Worm (Caenorhabditis elegans) whole organism, L3 larva: ENCODE measurements around the gene vamp-8.

Experiments used
- ZK546.5 ChIP-seq: sonication (generic microtip); optimal IDR thresholded peaks from 2 replicates; lab custom pipeline; 2017; ENCODE audit warnings: missing biosample characterization, missing genetic modification characterization
- snpc-4 ChIP-seq: fragments of 150-350 bp; optimal IDR thresholded peaks from 2 replicates; lab custom pipeline; 2014; ENCODE audit warnings: missing biosample characterization, missing genetic modification characterization
- unc-62 ChIP-seq: fragments of 150-350 bp; sonication (generic microtip); optimal IDR thresholded peaks from 4 replicates; lab custom pipeline; 2014; ENCODE audit warnings: missing biosample characterization, missing genetic modification reagents, missing genetic modification characterization

ce11 chrIV:13887408-13888163 lies 22.6 kb upstream of the vamp-8 start, which contains the start of gene lin-66:
- no peak for TF ChIP-seq ZK546.5 (tag; lab: Kevin White, UChicago)
- peak; percentile 64 for TF ChIP-seq unc-62 (GFP tag; lab: Kevin White, UChicago)
- TF ChIP-seq snpc-4 (tag; lab: Kevin White, UChicago) = peak; percentile 55
